Fruit fly (Drosophila melanogaster): ENCODE data around the gene car.

car gene

DNA sequence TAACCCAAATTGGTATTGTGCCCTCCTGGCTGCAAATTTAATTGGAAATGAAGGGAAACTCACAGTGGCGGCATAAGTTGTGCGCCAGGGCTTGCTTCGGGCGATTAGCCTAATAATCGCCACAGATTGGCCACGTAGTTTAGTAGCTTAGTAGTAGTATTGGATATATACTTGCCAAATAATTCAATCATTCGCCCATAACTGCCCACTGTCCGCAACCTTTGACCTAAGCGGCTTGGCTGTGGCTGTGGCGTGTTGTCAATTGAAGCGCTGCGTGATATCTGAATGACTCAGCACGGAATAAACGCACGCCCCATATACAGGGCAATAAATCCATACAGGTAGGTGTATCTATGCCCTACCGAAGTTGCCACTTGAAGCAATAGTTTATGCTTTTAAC, 41.2 kb downstream of the car start:
- TF ChIP-seq noc (tag; optimal IDR thresholded peaks at IDR 0.05) = no peak

- peak; percentile 57 for TF ChIP-seq noc (tag; optimal IDR thresholded peaks at IDR 0.05)
Measured at dm6 chrX:19608042-19608609, 42.3 kb downstream of the car start.

DNA sequence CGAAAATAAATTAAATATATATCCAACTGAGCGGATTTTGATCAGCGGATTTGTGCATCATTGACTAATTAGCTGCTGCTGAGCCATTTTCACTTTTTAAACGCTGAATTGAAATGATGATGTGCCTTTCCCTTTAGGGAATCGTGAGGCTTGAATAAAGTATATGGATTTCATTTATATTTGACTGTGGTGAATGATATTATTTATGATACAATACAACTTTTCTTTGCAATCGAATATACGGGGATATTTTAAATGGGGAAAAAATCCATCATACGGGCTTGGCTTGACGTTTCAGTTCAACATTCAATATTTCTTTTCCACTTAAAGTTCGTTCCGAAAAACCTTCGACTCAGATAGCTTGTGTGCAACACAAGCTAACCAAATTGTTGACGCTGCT, 45.4 kb downstream of the car start, which contains the start of the genes Shawn and Tyler:
Gene Shawn, plus strand, starts transcription at position 301 of the 400 bp plus-strand sequence.
Gene Tyler, plus strand, starts transcription at position 301 of the 400 bp plus-strand sequence.
- TF ChIP-seq noc (tag; optimal IDR thresholded peaks at IDR 0.05) = no peak

dm6 chrX:19613473-19613872, 47.7 kb downstream of the car start:
- TF ChIP-seq noc (tag; optimal IDR thresholded peaks at IDR 0.05) = no peak

DNA sequence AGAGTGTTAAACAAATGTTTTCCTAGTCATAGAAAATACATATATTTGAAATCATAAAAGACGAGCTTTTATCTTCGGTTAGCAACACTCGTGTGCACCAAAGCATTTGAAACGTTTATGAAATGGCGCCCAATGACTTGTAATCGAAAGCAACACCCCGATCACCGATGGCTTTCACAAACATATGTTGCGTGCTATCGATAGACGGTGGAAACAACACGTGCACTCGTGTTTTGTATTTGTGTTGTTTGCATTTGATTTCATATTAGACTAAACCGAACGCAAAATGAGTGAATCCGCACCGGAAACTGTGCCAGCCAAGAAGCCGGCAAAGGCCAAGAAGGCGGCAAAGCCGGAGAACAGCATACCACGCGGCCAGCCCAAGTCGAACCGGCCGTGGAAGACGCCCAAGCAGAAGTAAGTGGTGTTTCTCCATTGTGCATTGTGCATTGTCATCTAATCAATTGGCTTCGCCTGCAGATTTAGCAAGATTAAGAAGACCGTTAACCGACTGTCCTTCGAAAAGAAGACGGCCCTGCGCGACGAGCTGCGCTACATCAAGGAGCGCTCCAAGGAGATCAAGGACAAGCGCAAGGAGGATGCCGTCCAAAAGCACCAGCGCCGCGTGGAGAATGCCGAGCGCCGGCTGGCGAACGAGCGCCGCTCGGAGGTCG, 50.3 kb downstream of the car start, which contains the start of gene CG14210:
Gene CG14210, plus strand, starts transcription at position 207 of the 674 bp plus-strand sequence.
- no peak for TF ChIP-seq noc (tag; optimal IDR thresholded peaks at IDR 0.05)

DNA sequence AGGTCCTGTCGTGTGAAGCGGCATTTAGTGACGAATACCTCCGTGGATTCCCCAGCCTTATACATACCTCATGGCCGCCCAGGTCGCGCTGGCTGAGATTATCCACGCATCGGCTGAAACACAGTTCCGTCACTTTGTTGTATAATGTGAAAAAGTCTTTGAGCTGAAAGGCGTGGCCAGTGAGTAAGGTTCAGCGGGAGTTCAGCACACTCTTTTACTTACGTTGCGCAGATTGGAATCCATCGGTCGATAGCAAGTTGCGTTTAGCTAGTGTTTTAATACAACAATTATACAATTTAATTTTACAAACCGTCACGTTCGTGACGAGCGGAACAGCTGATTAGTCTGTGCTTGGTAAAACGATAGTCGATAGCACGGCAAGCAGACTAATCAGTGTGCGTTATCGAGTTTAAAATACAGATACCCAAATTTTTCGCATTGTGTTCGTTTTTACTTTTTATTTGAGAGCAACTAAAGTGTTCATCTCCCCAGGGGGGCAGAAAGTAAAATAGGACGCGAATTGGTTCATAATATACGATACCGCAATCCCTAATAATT, 52.4 kb downstream of the car start, which contains the start of the genes Pstk and Tim9b:
Gene Pstk, minus strand, starts transcription at position 355 of the 558 bp plus-strand sequence.
Gene Tim9b, minus strand, starts transcription at position 355 of the 558 bp plus-strand sequence.
- no peak for TF ChIP-seq noc (tag; optimal IDR thresholded peaks at IDR 0.05)
